Worm (Caenorhabditis elegans): ENCODE measurements around the gene cmtr-1.

DNA sequence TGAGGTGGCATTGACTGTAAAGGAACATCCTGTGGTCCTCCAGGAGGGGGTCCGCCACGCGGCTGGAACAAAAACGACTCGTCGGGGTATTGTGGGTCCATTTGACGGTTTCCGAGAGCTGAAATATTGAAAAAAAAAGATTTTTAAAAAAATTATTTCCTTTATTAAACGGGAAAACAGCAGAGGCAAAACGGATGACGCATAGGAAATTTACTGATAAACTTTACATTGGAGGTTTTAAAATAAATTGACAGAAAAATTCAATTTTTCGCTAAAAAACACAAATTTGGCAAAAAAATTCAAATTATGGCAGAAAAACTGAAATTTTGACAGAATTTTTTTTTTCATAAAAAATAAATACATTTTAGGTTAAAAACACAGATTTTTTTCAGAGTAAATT is 42.0 kb upstream of the cmtr-1 start, which contains the start of gene Y53F4B.5:
- TF ChIP-seq ztf-11 (tag; optimal IDR thresholded peaks at IDR 0.05) (no peak), mml-1 (tag; optimal IDR thresholded peaks at IDR 0.05) (no peak), unc-62 (GFP tag; optimal IDR thresholded peaks at IDR 0.05) (no peak), zag-1 (tag; optimal IDR thresholded peaks at IDR 0.05) (no peak), nhr-12 (tag; optimal IDR thresholded peaks at IDR 0.05) (no peak), skn-1 (tag; optimal IDR thresholded peaks at IDR 0.05) (no peak), nhr-67 (tag; optimal IDR thresholded peaks at IDR 0.05) (no peak)

Data from whole organism, L3 larva.